Worm (Caenorhabditis elegans) whole organism, L4/young adult: ENCODE data around the gene Y113G7B.28.

Experiments used
- W03F9.2 ChIP-seq: fragments of 150-350 bp; optimal IDR thresholded peaks from 2 replicates; lab custom pipeline; 2014; ENCODE audit warnings: missing biosample characterization, missing genetic modification characterization
- dao-5 ChIP-seq: sonication (generic microtip); optimal IDR thresholded peaks from 2 replicates; lab custom pipeline; 2016; ENCODE audit warnings: missing genotype, missing genetic modification characterization, moderate library complexity, missing compliant biosample characterization
- him-1 ChIP-seq: sonication (generic microtip); optimal IDR thresholded peaks from 2 replicates; lab custom pipeline; 2016; ENCODE audit warnings: missing genotype, missing genetic modification reagents, missing genetic modification characterization, missing compliant biosample characterization

Y113G7B.28 gene

ce11 chrV:20186579-20186978, 9.2 kb upstream of the Y113G7B.28 start, which contains the start of gene srz-16:
TSS of gene srz-16 (minus strand) at chrV:20186679.
- TF ChIP-seq dao-5 (no peak), W03F9.2 (tag; lab: Kevin White, UChicago) (no peak), him-1 (tag; lab: Kevin White, UChicago) (no peak)

DNA sequence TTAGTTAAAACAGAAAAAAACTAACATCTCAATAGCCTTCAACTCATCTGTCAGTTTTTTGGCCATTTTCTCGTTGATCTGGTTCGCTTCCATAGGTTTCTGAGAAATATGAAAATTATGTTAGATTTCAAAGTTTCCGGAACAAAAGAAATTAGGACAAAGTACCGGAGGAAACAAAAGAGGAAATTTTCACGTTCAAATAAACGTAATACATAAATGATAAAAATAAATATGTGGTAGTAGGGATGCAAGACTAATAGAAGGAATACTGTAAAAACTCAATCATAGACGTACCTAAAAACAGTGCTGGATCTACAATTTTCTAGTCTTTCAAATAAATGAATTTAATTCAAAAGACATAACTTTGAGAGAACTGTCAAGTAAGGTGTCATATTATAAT, 7.0 kb upstream of the Y113G7B.28 start, which contains the start of gene fbxa-116:
Gene fbxa-116, minus strand, starts transcription at position 101 of the 400 bp plus-strand sequence.
- TF ChIP-seq dao-5 (no peak), him-1 (tag; lab: Kevin White, UChicago) (no peak), W03F9.2 (tag; lab: Kevin White, UChicago) (no peak)

DNA sequence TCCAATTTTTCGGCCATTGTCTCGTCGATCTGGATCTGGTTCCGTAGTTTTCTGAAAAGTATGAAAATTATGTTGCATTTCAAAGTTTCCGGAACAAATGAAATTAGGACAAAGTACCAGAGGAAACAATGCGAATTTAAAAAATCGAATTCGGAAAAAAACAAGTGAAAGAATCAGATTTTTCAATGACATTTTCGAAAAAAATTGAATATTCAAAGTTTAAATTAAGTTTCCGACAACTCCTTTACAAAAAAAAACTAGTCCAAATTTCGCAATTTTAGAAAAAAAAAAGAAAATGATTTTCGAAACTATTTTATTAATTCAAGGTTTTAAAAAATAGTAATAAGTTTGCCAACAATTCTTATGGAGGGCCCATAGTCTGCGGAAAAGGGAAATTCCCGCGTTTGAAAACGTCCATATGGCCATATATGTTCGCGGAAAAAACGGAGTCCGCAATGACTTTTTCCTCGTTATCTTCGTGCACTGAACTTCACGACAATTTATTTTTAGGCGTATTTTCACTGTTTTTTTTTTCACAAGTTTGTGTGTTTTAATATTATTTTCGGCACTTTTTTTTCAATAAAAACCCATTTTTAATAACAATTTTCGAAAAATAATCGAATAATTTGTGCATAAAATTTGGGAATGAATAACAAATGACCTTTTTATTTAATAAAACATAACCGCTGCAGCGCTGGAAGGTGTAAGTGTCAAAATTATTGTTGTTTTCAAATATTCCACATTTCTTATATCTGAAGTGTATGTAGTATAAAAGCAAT, 3.5 kb upstream of the Y113G7B.28 start, which contains the start of the genes fbxa-115 and Y113G7B.27:
Gene fbxa-115, minus strand, starts transcription at position 51 of the 779 bp plus-strand sequence.
Gene Y113G7B.27, plus strand, starts transcription at position 729 of the 779 bp plus-strand sequence.
- TF ChIP-seq W03F9.2 (tag; lab: Kevin White, UChicago) = no peak
- no peak for TF ChIP-seq dao-5
- no peak for TF ChIP-seq him-1 (tag; lab: Kevin White, UChicago)

DNA sequence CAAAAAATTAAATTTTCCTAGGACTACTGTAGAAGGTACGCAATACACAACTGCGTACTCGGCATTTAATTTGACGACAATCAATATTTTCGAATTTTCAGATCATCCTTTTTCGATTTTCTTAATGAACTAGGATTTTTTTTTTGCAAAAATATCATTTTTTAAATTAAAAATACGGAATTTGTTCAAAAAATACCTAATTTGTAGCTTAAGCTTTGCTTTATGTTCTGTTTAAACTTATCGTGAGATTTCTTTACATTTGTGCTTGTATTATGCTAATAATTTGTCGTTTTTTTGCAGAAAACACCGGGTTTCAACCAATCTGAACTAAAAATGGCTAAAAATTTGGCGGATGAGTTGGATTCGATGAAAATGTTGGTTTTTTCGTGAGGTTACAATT, 885 bp downstream of the Y113G7B.28 start, which contains the start of gene ftr-1:
Gene ftr-1, plus strand, starts transcription at position 301 of the 400 bp plus-strand sequence.
- TF ChIP-seq dao-5 = no peak
- TF ChIP-seq W03F9.2 (tag; lab: Kevin White, UChicago) = no peak
- TF ChIP-seq him-1 (tag; lab: Kevin White, UChicago) = no peak

DNA sequence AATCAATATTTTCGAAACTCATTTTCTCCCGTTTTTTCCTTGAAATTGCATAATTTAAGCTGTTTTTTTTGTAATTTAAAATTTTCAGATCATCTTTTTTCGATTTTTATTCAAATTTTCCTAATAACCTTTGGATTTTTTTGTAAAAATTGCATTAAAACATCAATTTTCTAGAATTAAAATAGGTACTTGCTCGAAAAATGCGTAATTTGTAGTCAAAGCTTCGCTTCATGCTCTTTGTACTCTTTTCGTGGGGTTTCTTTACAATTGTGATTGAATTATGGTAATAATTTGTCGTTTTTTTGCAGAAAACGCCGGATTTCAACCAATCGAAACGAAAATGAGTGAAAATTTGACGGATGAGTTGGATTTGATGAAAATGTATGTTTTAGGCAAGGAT, 3.2 kb downstream of the Y113G7B.28 start, which contains the start of gene fog-2:
Gene fog-2, plus strand, starts transcription at position 301 of the 400 bp plus-strand sequence.
- TF ChIP-seq dao-5 (no peak), W03F9.2 (tag; lab: Kevin White, UChicago) (no peak), him-1 (tag; lab: Kevin White, UChicago) (no peak)

ce11 chrV:20199658-20200057, 3.9 kb downstream of the Y113G7B.28 start:
- TF ChIP-seq dao-5 (no peak), W03F9.2 (tag; lab: Kevin White, UChicago) (no peak), him-1 (tag; lab: Kevin White, UChicago) (no peak)

ce11 chrV:20201316-20201715, 5.5 kb downstream of the Y113G7B.28 start, which contains the start of gene fbxa-114:
TSS of gene fbxa-114 (plus strand) at chrV:20201616.
- no peak for TF ChIP-seq W03F9.2 (tag; lab: Kevin White, UChicago)
- TF ChIP-seq him-1 (tag; lab: Kevin White, UChicago) = no peak
- TF ChIP-seq dao-5 = no peak

DNA sequence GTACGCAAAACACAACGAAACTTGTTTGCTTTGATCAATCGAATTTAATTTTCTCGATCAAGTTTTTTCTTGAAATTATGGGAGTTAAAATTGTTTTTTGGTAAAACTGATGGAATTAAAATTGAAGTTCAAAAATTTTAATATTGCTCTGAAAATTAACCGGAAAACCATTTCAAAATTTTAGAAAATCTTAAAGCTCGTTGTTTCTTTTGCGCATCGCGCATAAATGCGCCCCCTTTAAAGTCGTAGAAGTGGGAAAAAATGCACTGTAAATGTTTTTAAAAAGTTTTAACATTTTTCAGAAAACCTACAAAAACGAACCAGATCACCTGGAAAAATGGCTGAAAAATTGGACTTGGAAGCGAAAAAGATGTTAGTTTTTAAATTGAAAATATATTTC, 7.3 kb downstream of the Y113G7B.28 start, which contains the start of gene fbxa-113:
Gene fbxa-113, plus strand, starts transcription at position 301 of the 400 bp plus-strand sequence.
- TF ChIP-seq dao-5 (no peak), him-1 (tag; lab: Kevin White, UChicago) (no peak), W03F9.2 (tag; lab: Kevin White, UChicago) (no peak)

DNA sequence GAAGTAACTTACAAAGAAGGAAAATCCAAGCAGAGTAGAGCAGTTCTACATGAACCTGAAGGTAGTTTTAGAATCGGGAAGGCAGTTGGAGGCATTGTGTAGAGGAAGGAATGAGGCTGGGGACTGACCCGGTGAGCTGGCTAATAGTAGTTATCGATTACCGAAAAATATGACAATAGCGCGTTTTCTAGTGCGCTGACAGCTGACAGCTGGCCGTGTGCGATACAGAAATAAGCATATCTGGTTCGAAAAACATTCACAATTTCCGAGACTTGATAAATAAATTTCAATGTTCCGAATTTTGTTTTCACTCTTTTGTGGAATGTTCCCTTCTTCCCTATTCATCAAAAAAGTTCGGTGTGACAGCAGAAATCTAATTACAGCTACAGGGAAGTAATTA, 10.3 kb downstream of the Y113G7B.28 start, which contains the start of the genes fbxb-59 and srbc-34:
Gene fbxb-59, minus strand, starts transcription at position 101 of the 400 bp plus-strand sequence.
Gene srbc-34, plus strand, starts transcription at position 233 of the 400 bp plus-strand sequence.
- TF ChIP-seq dao-5 (no peak), him-1 (tag; lab: Kevin White, UChicago) (no peak), W03F9.2 (tag; lab: Kevin White, UChicago) (no peak)

- no peak for TF ChIP-seq W03F9.2 (tag; lab: Kevin White, UChicago)
- TF ChIP-seq dao-5 = no peak
- TF ChIP-seq him-1 (tag; lab: Kevin White, UChicago) = no peak
These were observed 16.8 kb downstream of the Y113G7B.28 start, which contains the start of gene Y113G7B.12 for ce11 chrV:20212584-20212983. TSS of gene Y113G7B.12 (minus strand) at chrV:20212684.

- TF ChIP-seq dao-5 (no peak), him-1 (tag; lab: Kevin White, UChicago) (no peak), W03F9.2 (tag; lab: Kevin White, UChicago) (no peak)
These were observed 17.3 kb downstream of the Y113G7B.28 start for ce11 chrV:20213097-20213496.

DNA sequence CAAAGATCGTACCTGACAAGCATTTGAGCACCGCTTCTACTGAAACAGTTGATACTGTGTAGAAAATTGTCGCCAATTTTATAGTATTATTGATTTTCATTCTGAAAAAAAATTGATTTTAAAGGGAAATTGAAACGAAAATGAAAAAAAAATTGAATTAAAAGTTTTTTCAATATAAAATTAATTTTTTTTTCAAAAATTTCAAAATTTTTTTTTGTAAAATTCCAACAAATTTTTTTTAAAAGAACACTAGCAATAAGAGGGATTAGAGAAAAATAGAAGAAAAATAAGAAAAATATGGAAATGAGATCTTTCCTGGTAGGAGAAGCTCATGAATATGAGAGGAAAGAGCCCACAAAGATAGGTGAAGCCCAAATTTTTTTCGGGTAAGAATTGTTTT, 19.4 kb downstream of the Y113G7B.28 start, which contains the start of gene Y113G7B.11:
Gene Y113G7B.11, minus strand, starts transcription at position 101 of the 400 bp plus-strand sequence.
- TF ChIP-seq him-1 (tag; lab: Kevin White, UChicago) = no peak
- no peak for TF ChIP-seq W03F9.2 (tag; lab: Kevin White, UChicago)
- no peak for TF ChIP-seq dao-5

DNA sequence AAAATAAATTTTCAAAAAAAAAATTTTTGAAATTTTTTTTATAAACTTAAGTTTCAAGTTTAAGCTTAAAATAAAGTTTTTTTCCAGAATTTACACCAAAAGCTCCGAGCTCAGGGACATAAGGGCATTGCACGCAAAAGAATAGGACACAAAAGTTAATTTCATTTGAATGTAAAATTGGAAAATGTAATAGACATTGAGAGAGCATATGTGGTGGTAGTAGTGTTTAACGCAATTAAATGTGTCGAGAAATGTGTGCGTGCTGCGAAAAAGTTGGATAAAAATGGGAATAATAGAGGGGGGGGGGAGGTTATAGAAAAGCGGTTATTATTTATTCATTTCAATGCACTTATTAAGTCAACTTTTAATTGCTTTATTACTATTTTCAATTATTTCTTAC, 24.8 kb downstream of the Y113G7B.28 start:
- no peak for TF ChIP-seq dao-5
- no peak for TF ChIP-seq W03F9.2 (tag; lab: Kevin White, UChicago)
- TF ChIP-seq him-1 (tag; lab: Kevin White, UChicago) = no peak

- TF ChIP-seq W03F9.2 (tag; lab: Kevin White, UChicago) (no peak), dao-5 (no peak), him-1 (tag; lab: Kevin White, UChicago) (no peak)
These were observed 27.9 kb downstream of the Y113G7B.28 start for ce11 chrV:20223725-20224124.
